Worm (Caenorhabditis elegans) whole organism, L1 larva: ENCODE results near the gene srt-73.

Experiments used
- elt-3 ChIP-seq, 6 experiments: fragments of 150-350 bp in 1 of 6; sonication (generic microtip); optimal IDR thresholded peaks; 2 replicates each; lab custom pipeline; 2017 to 2018; ENCODE audit warnings: missing biosample characterization in 6 of 6, missing genetic modification characterization in 6 of 6, inconsistent platforms in 1 of 6
- ets-5 ChIP-seq: fragments of 200-800 bp; sonication (Bioruptor generic); IDR thresholded peaks from 2 replicates; pipeline ENCODE4 v1.3.6; 2022; ENCODE audit warnings: missing genetic modification characterization, missing compliant biosample characterization
- lir-3 ChIP-seq: sonication (generic microtip); optimal IDR thresholded peaks from 2 replicates; lab custom pipeline; 2016; ENCODE audit warnings: mild to moderate bottlenecking, missing genetic modification characterization, moderate library complexity, missing compliant biosample characterization; ENCODE audit not compliant: poor library complexity
- nhr-28 ChIP-seq: fragments of 150-350 bp; optimal IDR thresholded peaks from 2 replicates; lab custom pipeline; 2014; ENCODE audit warnings: missing biosample characterization, missing genetic modification characterization
- nhr-90 ChIP-seq: sonication (generic microtip); optimal IDR thresholded peaks from 2 replicates; lab custom pipeline; 2016; ENCODE audit warnings: mild to moderate bottlenecking, missing genetic modification characterization, missing compliant biosample characterization; ENCODE audit not compliant: poor library complexity
- skn-1 ChIP-seq: fragments of 150-350 bp; optimal IDR thresholded peaks from 2 replicates; lab custom pipeline; 2014; ENCODE audit warnings: missing biosample characterization, missing genetic modification characterization
- snpc-4 ChIP-seq: fragments of 150-350 bp; optimal IDR thresholded peaks from 2 replicates; lab custom pipeline; 2014; ENCODE audit warnings: missing biosample characterization, missing genetic modification characterization
- unc-130 ChIP-seq: fragments of 150-350 bp; optimal IDR thresholded peaks from 2 replicates; lab custom pipeline; 2017; ENCODE audit warnings: missing biosample characterization, missing genetic modification characterization, inconsistent platforms

- TF ChIP-seq snpc-4 (tag; lab: Kevin White, UChicago) (no peak), elt-3 (tag; optimal IDR thresholded peaks at IDR 0.05; lab: Kevin White, UChicago) (no peak), nhr-28 (tag; lab: Kevin White, UChicago) (no peak), nhr-90 (no peak), ets-5 (no peak), lir-3 (tag; lab: Kevin White, UChicago) (no peak), unc-130 (no peak), skn-1 (tag; lab: Kevin White, UChicago) (no peak)
Measured at ce11 chrIV:7917881-7918280, 38.8 kb downstream of the srt-73 start.
